Worm (Caenorhabditis elegans) whole organism, early embryonic: Measurements from ENCODE around the gene srbc-36.
"Not testable (repeated sequence)": the region's sequence is repeated elsewhere in the genome, so short reads cannot be mapped to it uniquely, and the experiment has no call there.

Source experiments
- B0310.2 ChIP-seq: sonication (generic microtip); optimal IDR thresholded peaks from 2 replicates; lab custom pipeline; 2016; ENCODE audit warnings: mild to moderate bottlenecking, missing genetic modification characterization, missing compliant biosample characterization
- F13C5.2 ChIP-seq: sonication (generic microtip); optimal IDR thresholded peaks from 2 replicates; lab custom pipeline; 2017; ENCODE audit warnings: mild to moderate bottlenecking, missing genetic modification characterization, inconsistent platforms, missing compliant biosample characterization
- aly-1 ChIP-seq: sonication (generic microtip); optimal IDR thresholded peaks from 2 replicates; lab custom pipeline; 2016; ENCODE audit warnings: missing genetic modification characterization, missing compliant biosample characterization
- ama-1 ChIP-seq: fragments of 150-350 bp; optimal IDR thresholded peaks from 2 replicates; lab custom pipeline; 2014
- ceh-13 ChIP-seq: fragments of 200-800 bp; sonication (Bioruptor generic); optimal IDR thresholded peaks from 2 replicates; lab custom pipeline; 2018; ENCODE audit warnings: mild to moderate bottlenecking, missing genetic modification characterization, missing compliant biosample characterization
- ceh-36 ChIP-seq: sonication (generic microtip); optimal IDR thresholded peaks from 2 replicates; lab custom pipeline; 2016; ENCODE audit warnings: missing genetic modification characterization, inconsistent platforms, missing compliant biosample characterization
- ets-7 ChIP-seq: sonication (generic microtip); optimal IDR thresholded peaks from 2 replicates; lab custom pipeline; 2016; ENCODE audit warnings: missing genotype, missing genetic modification characterization, missing compliant biosample characterization
- flt-1 ChIP-seq: fragments of 200-800 bp; sonication (Bioruptor generic); IDR thresholded peaks from 2 replicates; pipeline ENCODE4 v1.3.6; 2022; ENCODE audit warnings: missing genetic modification characterization, missing compliant biosample characterization
- hmbx-1 ChIP-seq: sonication (generic microtip); optimal IDR thresholded peaks from 2 replicates; lab custom pipeline; 2016; ENCODE audit warnings: mild to moderate bottlenecking, missing genetic modification characterization, missing compliant biosample characterization
- hmg-4 ChIP-seq: fragments of 200-800 bp; sonication (Bioruptor generic); optimal IDR thresholded peaks from 2 replicates; lab custom pipeline; 2018; ENCODE audit warnings: mild to moderate bottlenecking, missing genetic modification characterization, missing compliant biosample characterization
- hnd-1 ChIP-seq: sonication (generic microtip); optimal IDR thresholded peaks from 2 replicates; lab custom pipeline; 2016; ENCODE audit warnings: missing genetic modification characterization, missing compliant biosample characterization
- pes-1 ChIP-seq: fragments of 200-800 bp; sonication (Bioruptor generic); IDR thresholded peaks from 2 replicates; pipeline ENCODE4 v1.3.6; 2022; ENCODE audit warnings: missing genetic modification reagents, missing genetic modification characterization, missing compliant biosample characterization
- scrt-1 ChIP-seq: fragments of 200-800 bp; sonication (Bioruptor generic); IDR thresholded peaks from 2 replicates; pipeline ENCODE4 v1.3.6; 2022; ENCODE audit warnings: missing genetic modification characterization, missing compliant biosample characterization
- sea-1 ChIP-seq: fragments of 200-800 bp; sonication (Bioruptor generic); conservative IDR thresholded peaks from 2 replicates; pipeline ENCODE4 v1.3.6; 2022; ENCODE audit warnings: missing genetic modification characterization, missing compliant biosample characterization
- tbx-11 ChIP-seq: fragments of 200-800 bp; sonication (Bioruptor generic); IDR thresholded peaks from 2 replicates; pipeline ENCODE4 v1.3.6; 2022; ENCODE audit warnings: missing genetic modification characterization, missing compliant biosample characterization
- tbx-37 ChIP-seq: fragments of 200-800 bp; sonication (Bioruptor generic); conservative IDR thresholded peaks from 2 replicates; pipeline ENCODE4 v1.3.6; 2022; ENCODE audit warnings: missing genetic modification reagents, missing genetic modification characterization, missing compliant biosample characterization
- tra-4 ChIP-seq: sonication (generic microtip); optimal IDR thresholded peaks from 2 replicates; lab custom pipeline; 2017; ENCODE audit warnings: missing genetic modification characterization, missing compliant biosample characterization

The srbc-36 gene

ce11 chrV:3512381-3512780 is 22.0 kb upstream of the srbc-36 start, which contains the start of gene str-226:
Gene str-226 (plus strand): TSS chrV:3512681.
- no peak for TF ChIP-seq flt-1 (GFP tag; lab: Robert Waterston, UW)
- no peak for TF ChIP-seq scrt-1
- no peak for TF ChIP-seq ama-1

ce11 chrV:3509878-3510277 is 19.5 kb upstream of the srbc-36 start, which contains the start of gene str-228:
Gene str-228 (plus strand): TSS chrV:3510178.
- TF ChIP-seq hmbx-1 (tag; lab: Kevin White, UChicago) (no peak), F13C5.2 (no peak), B0310.2 (tag; lab: Kevin White, UChicago) (no peak), pes-1 (no peak)

ce11 chrV:3507691-3508090 is 17.4 kb upstream of the srbc-36 start, which contains the start of gene str-225:
Gene str-225 (plus strand): TSS chrV:3507822.
- TF ChIP-seq F13C5.2 (no peak), ama-1 (no peak), B0310.2 (tag; lab: Kevin White, UChicago) (no peak), sea-1 (GFP tag; lab: Robert Waterston, UW) (no peak), ets-7 (tag; lab: Kevin White, UChicago) (no peak), tbx-11 (GFP tag; lab: Robert Waterston, UW) (no peak), pes-1 (no peak), hmbx-1 (tag; lab: Kevin White, UChicago) (no peak), scrt-1 (no peak), tbx-37 (GFP tag; lab: Robert Waterston, UW) (no peak), hnd-1 (no peak), aly-1 (no peak), hmg-4 (GFP tag; lab: Kevin White, UChicago) (no peak), ceh-36 (tag; lab: Kevin White, UChicago) (no peak), flt-1 (GFP tag; lab: Robert Waterston, UW) (no peak), tra-4 (tag; lab: Kevin White, UChicago) (no peak), ceh-13 (GFP tag; lab: Kevin White, UChicago) (no peak)

ce11 chrV:3506252-3506651 is 15.9 kb upstream of the srbc-36 start, which contains the start of gene ugt-64:
Gene ugt-64 (minus strand): TSS chrV:3506352.
- TF ChIP-seq tbx-37 (GFP tag; lab: Robert Waterston, UW); hmg-4 (GFP tag; lab: Kevin White, UChicago); tbx-11 (GFP tag; lab: Robert Waterston, UW): not testable (repeated sequence)

ce11 chrV:3505745-3506144 is 15.4 kb upstream of the srbc-36 start:
- TF ChIP-seq ceh-36 (tag; lab: Kevin White, UChicago), result no peak
- TF ChIP-seq hmbx-1 (tag; lab: Kevin White, UChicago), result no peak
- TF ChIP-seq tbx-37 (GFP tag; lab: Robert Waterston, UW), result no peak
- no peak for TF ChIP-seq flt-1 (GFP tag; lab: Robert Waterston, UW)

- TF ChIP-seq hmg-4 (GFP tag; lab: Kevin White, UChicago) (no peak), F13C5.2 (no peak), hnd-1 (no peak), sea-1 (GFP tag; lab: Robert Waterston, UW) (no peak), B0310.2 (tag; lab: Kevin White, UChicago) (no peak), ets-7 (tag; lab: Kevin White, UChicago) (no peak), flt-1 (GFP tag; lab: Robert Waterston, UW) (no peak), hmbx-1 (tag; lab: Kevin White, UChicago) (no peak), tra-4 (tag; lab: Kevin White, UChicago) (no peak), pes-1 (no peak), tbx-37 (GFP tag; lab: Robert Waterston, UW) (no peak), tbx-11 (GFP tag; lab: Robert Waterston, UW) (no peak), ama-1 (no peak), ceh-13 (GFP tag; lab: Kevin White, UChicago) (no peak), scrt-1 (no peak), aly-1 (no peak), ceh-36 (tag; lab: Kevin White, UChicago) (no peak)
Measured at ce11 chrV:3502038-3502437, 11.7 kb upstream of the srbc-36 start, which contains the start of the genes C07G3.8 and C07G3.10. Gene C07G3.8 (minus strand): TSS chrV:3502138. Gene C07G3.10 (plus strand): TSS chrV:3502307.

- TF ChIP-seq hmg-4 (GFP tag; lab: Kevin White, UChicago) (no peak), hmbx-1 (tag; lab: Kevin White, UChicago) (no peak), F13C5.2 (no peak), ceh-36 (tag; lab: Kevin White, UChicago) (no peak), tbx-37 (GFP tag; lab: Robert Waterston, UW) (no peak), sea-1 (GFP tag; lab: Robert Waterston, UW) (no peak), tbx-11 (GFP tag; lab: Robert Waterston, UW) (no peak), flt-1 (GFP tag; lab: Robert Waterston, UW) (no peak), hnd-1 (no peak), pes-1 (no peak), tra-4 (tag; lab: Kevin White, UChicago) (no peak), B0310.2 (tag; lab: Kevin White, UChicago) (no peak), aly-1 (no peak), ama-1 (no peak)
Measured at ce11 chrV:3496880-3497279, 6.5 kb upstream of the srbc-36 start, which contains the start of gene C07G3.15. Gene C07G3.15 (minus strand): TSS chrV:3496980.

- no peak for TF ChIP-seq F13C5.2
- no peak for TF ChIP-seq B0310.2 (tag; lab: Kevin White, UChicago)
- TF ChIP-seq aly-1, result no peak
- TF ChIP-seq tra-4 (tag; lab: Kevin White, UChicago), result no peak
- TF ChIP-seq hmg-4 (GFP tag; lab: Kevin White, UChicago), result no peak
- TF ChIP-seq sea-1 (GFP tag; lab: Robert Waterston, UW), result no peak
- no peak for TF ChIP-seq tbx-11 (GFP tag; lab: Robert Waterston, UW)
- TF ChIP-seq ama-1, result no peak
- no peak for TF ChIP-seq ceh-13 (GFP tag; lab: Kevin White, UChicago)
- no peak for TF ChIP-seq hmbx-1 (tag; lab: Kevin White, UChicago)
- TF ChIP-seq ceh-36 (tag; lab: Kevin White, UChicago), result no peak
- no peak for TF ChIP-seq flt-1 (GFP tag; lab: Robert Waterston, UW)
- TF ChIP-seq hnd-1, result no peak
- TF ChIP-seq tbx-37 (GFP tag; lab: Robert Waterston, UW), result no peak
- no peak for TF ChIP-seq ets-7 (tag; lab: Kevin White, UChicago)
- TF ChIP-seq scrt-1, result no peak
- TF ChIP-seq pes-1, result no peak
Measured at ce11 chrV:3486857-3487256, 3.5 kb downstream of the srbc-36 start, which contains the start of gene srbc-32. Gene srbc-32 (minus strand): TSS chrV:3486957.
